Worm (Caenorhabditis elegans) whole organism, L1 larva: ENCODE data around the gene nhr-258.

Experiments
- C04F5.9 ChIP-seq: sonication (generic microtip); optimal IDR thresholded peaks from 2 replicates; lab custom pipeline; 2016; ENCODE audit warnings: missing genetic modification characterization, missing compliant biosample characterization
- C16A3.4 ChIP-seq: fragments of 150-350 bp; optimal IDR thresholded peaks from 2 replicates; lab custom pipeline; 2014; ENCODE audit warnings: missing biosample characterization, missing genetic modification characterization
- aha-1 ChIP-seq: fragments of 150-350 bp; optimal IDR thresholded peaks from 2 replicates; lab custom pipeline; 2014; ENCODE audit warnings: missing biosample characterization, missing genetic modification characterization
- ceh-63 ChIP-seq: fragments of 200-800 bp; sonication (Bioruptor generic); optimal IDR thresholded peaks from 2 replicates; lab custom pipeline; 2018; ENCODE audit warnings: mild to moderate bottlenecking, missing genetic modification characterization, missing compliant biosample characterization
- ceh-82 ChIP-seq, 3 experiments: fragments of 150-350 bp in 1 of 3; sonication (generic microtip) in 2 of 3; optimal IDR thresholded peaks; 2 replicates each; lab custom pipeline; 2014 to 2017; ENCODE audit warnings: missing biosample characterization in 3 of 3, missing genetic modification characterization in 3 of 3
- ceh-88 ChIP-seq: fragments of 200-800 bp; sonication (Bioruptor generic); IDR thresholded peaks from 2 replicates; pipeline ENCODE4 v1.3.6; 2022; ENCODE audit warnings: missing genetic modification characterization, missing compliant biosample characterization
- ces-1 ChIP-seq: fragments of 150-350 bp; optimal IDR thresholded peaks from 2 replicates; lab custom pipeline; 2014; ENCODE audit warnings: missing biosample characterization, missing genetic modification reagents, missing genetic modification characterization
- dsc-1 ChIP-seq: sonication (generic microtip); optimal IDR thresholded peaks from 2 replicates; lab custom pipeline; 2016; ENCODE audit warnings: mild to moderate bottlenecking, missing genetic modification characterization, missing compliant biosample characterization
- efl-1 ChIP-seq, 4 experiments: fragments of 150-350 bp; optimal IDR thresholded peaks in 3 of 4; peaks in 1 of 4; 1 replicate in 1 of 4; 2 replicates in 3 of 4; lab custom pipeline; 2014; ENCODE audit warnings: missing biosample characterization in 2 of 4, missing genetic modification characterization in 2 of 4, missing genetic modification reagents in 2 of 4
- efl-3 ChIP-seq: fragments of 200-800 bp; sonication (Bioruptor generic); optimal IDR thresholded peaks from 2 replicates; lab custom pipeline; 2018; ENCODE audit warnings: mild to moderate bottlenecking, missing genetic modification characterization, missing compliant biosample characterization
- egl-13 ChIP-seq: sonication (generic microtip); optimal IDR thresholded peaks from 2 replicates; lab custom pipeline; 2016; ENCODE audit warnings: missing genotype, missing genetic modification reagents, missing genetic modification characterization, missing compliant biosample characterization
- egl-27 ChIP-seq, 2 experiments: fragments of 150-350 bp in 1 of 2; sonication (generic microtip); optimal IDR thresholded peaks; 3 replicates each; lab custom pipeline; 2017 to 2018; ENCODE audit warnings: missing biosample characterization in 2 of 2, missing genetic modification characterization in 2 of 2, missing genetic modification reagents in 2 of 2
- fkh-10 ChIP-seq: sonication (generic microtip); optimal IDR thresholded peaks from 2 replicates; lab custom pipeline; 2017; ENCODE audit warnings: missing biosample characterization, missing genetic modification reagents, missing genetic modification characterization
- fkh-4 ChIP-seq: sonication (generic microtip); optimal IDR thresholded peaks from 2 replicates; lab custom pipeline; 2016; ENCODE audit warnings: missing compliant biosample characterization, missing genetic modification characterization, borderline replicate concordance
- fkh-8 ChIP-seq: sonication (generic microtip); optimal IDR thresholded peaks from 2 replicates; lab custom pipeline; 2016; ENCODE audit warnings: mild to moderate bottlenecking, missing genetic modification characterization, missing compliant biosample characterization
- fos-1 ChIP-seq: fragments of 150-350 bp; optimal IDR thresholded peaks from 2 replicates; lab custom pipeline; 2014; ENCODE audit warnings: missing biosample characterization, missing genetic modification characterization
- grh-1 ChIP-seq: fragments of 200-800 bp; sonication (Bioruptor generic); IDR thresholded peaks from 2 replicates; pipeline ENCODE4 v1.3.6; 2022; ENCODE audit warnings: missing genetic modification reagents, missing genetic modification characterization, missing compliant biosample characterization
- hlh-4 ChIP-seq: sonication (generic microtip); optimal IDR thresholded peaks from 2 replicates; lab custom pipeline; 2016; ENCODE audit warnings: mild to moderate bottlenecking, missing genetic modification characterization, missing compliant biosample characterization
- isw-1 ChIP-seq: fragments of 200-800 bp; sonication (Bioruptor generic); IDR thresholded peaks from 2 replicates; pipeline ENCODE4 v1.3.6; 2022; ENCODE audit warnings: missing genetic modification characterization, missing compliant biosample characterization
- lin-14 ChIP-seq: fragments of 200-800 bp; sonication (Bioruptor generic); optimal IDR thresholded peaks from 2 replicates; lab custom pipeline; 2018; ENCODE audit warnings: mild to moderate bottlenecking, missing genetic modification characterization, moderate library complexity, missing compliant biosample characterization
- lin-15B ChIP-seq: fragments of 150-350 bp; sonication (generic microtip); optimal IDR thresholded peaks from 3 replicates; lab custom pipeline; 2014; ENCODE audit warnings: missing biosample characterization, missing genetic modification characterization
- lin-39 ChIP-seq: fragments of 150-350 bp; optimal IDR thresholded peaks from 2 replicates; lab custom pipeline; 2014; ENCODE audit warnings: missing biosample characterization, missing genetic modification reagents, missing genetic modification characterization
- lir-3 ChIP-seq: sonication (generic microtip); optimal IDR thresholded peaks from 2 replicates; lab custom pipeline; 2016; ENCODE audit warnings: mild to moderate bottlenecking, missing genetic modification characterization, moderate library complexity, missing compliant biosample characterization; ENCODE audit not compliant: poor library complexity
- lsy-2 ChIP-seq, 2 experiments: fragments of 150-350 bp; optimal IDR thresholded peaks; 2 replicates each; lab custom pipeline; 2014; ENCODE audit warnings: missing biosample characterization in 2 of 2, missing genetic modification characterization in 2 of 2
- mdl-1 ChIP-seq, 2 experiments: fragments of 150-350 bp; optimal IDR thresholded peaks; 2 replicates each; lab custom pipeline; 2014 to 2017; ENCODE audit warnings: missing biosample characterization in 2 of 2, missing genetic modification characterization in 2 of 2, inconsistent platforms in 1 of 2
- mep-1 ChIP-seq: fragments of 150-350 bp; optimal IDR thresholded peaks from 2 replicates; lab custom pipeline; 2014; ENCODE audit warnings: missing biosample characterization, missing genetic modification characterization
- nhr-19 ChIP-seq: fragments of 200-800 bp; sonication (Bioruptor generic); conservative IDR thresholded peaks from 2 replicates; pipeline ENCODE4 v1.3.6; 2022; ENCODE audit warnings: missing genetic modification characterization, missing compliant biosample characterization
- nhr-28 ChIP-seq: fragments of 150-350 bp; optimal IDR thresholded peaks from 2 replicates; lab custom pipeline; 2014; ENCODE audit warnings: missing biosample characterization, missing genetic modification characterization
- nhr-47 ChIP-seq: sonication (generic microtip); optimal IDR thresholded peaks from 2 replicates; lab custom pipeline; 2016; ENCODE audit warnings: mild to moderate bottlenecking, missing genetic modification characterization, moderate library complexity, missing compliant biosample characterization
- nhr-71 ChIP-seq: sonication (generic microtip); optimal IDR thresholded peaks from 2 replicates; lab custom pipeline; 2016; ENCODE audit warnings: mild to moderate bottlenecking, missing genetic modification characterization, moderate library complexity, missing compliant biosample characterization
- nhr-85 ChIP-seq: sonication (generic microtip); peaks from one replicate; lab custom pipeline; 2016; ENCODE audit warnings: missing genetic modification characterization, inconsistent platforms, missing compliant biosample characterization
- pag-3 ChIP-seq: sonication (generic microtip); optimal IDR thresholded peaks from 2 replicates; lab custom pipeline; 2017; ENCODE audit warnings: missing genetic modification characterization, mild to moderate bottlenecking, missing compliant biosample characterization, antibody characterized with exemption, borderline replicate concordance; ENCODE audit not compliant: insufficient read depth
- pax-3 ChIP-seq: fragments of 200-800 bp; sonication (Bioruptor generic); optimal IDR thresholded peaks from 2 replicates; lab custom pipeline; 2018; ENCODE audit warnings: mild to moderate bottlenecking, missing genetic modification characterization, moderate library complexity, missing compliant biosample characterization
- rnt-1 ChIP-seq: sonication (generic microtip); optimal IDR thresholded peaks from 2 replicates; lab custom pipeline; 2016; ENCODE audit warnings: mild to moderate bottlenecking, missing genetic modification characterization, moderate library complexity, missing compliant biosample characterization
- skn-1 ChIP-seq: fragments of 150-350 bp; optimal IDR thresholded peaks from 2 replicates; lab custom pipeline; 2014; ENCODE audit warnings: missing biosample characterization, missing genetic modification characterization
- snpc-4 ChIP-seq: fragments of 150-350 bp; optimal IDR thresholded peaks from 2 replicates; lab custom pipeline; 2014; ENCODE audit warnings: missing biosample characterization, missing genetic modification characterization
- snu-23 ChIP-seq: sonication (generic microtip); optimal IDR thresholded peaks from 2 replicates; lab custom pipeline; 2016; ENCODE audit warnings: missing genetic modification characterization, missing compliant biosample characterization
- sptf-1 ChIP-seq: fragments of 150-350 bp; optimal IDR thresholded peaks from 2 replicates; lab custom pipeline; 2014; ENCODE audit warnings: missing biosample characterization, missing genetic modification characterization
- tbx-2 ChIP-seq: sonication (generic microtip); optimal IDR thresholded peaks from 2 replicates; lab custom pipeline; 2016; ENCODE audit warnings: missing genetic modification characterization, missing compliant biosample characterization
- tlp-1 ChIP-seq: fragments of 150-350 bp; optimal IDR thresholded peaks from 2 replicates; lab custom pipeline; 2014; ENCODE audit warnings: missing biosample characterization, missing genetic modification characterization
- unc-86 ChIP-seq: sonication (generic microtip); optimal IDR thresholded peaks from 2 replicates; lab custom pipeline; 2016; ENCODE audit warnings: missing genetic modification characterization, missing compliant biosample characterization
- unc-98 ChIP-seq: fragments of 200-800 bp; sonication (Bioruptor generic); IDR thresholded peaks from 2 replicates; pipeline ENCODE4 v1.3.6; 2022; ENCODE audit warnings: missing genetic modification characterization, missing compliant biosample characterization
- xbp-1 ChIP-seq: sonication (generic microtip); optimal IDR thresholded peaks from 2 replicates; lab custom pipeline; 2016; ENCODE audit warnings: missing genetic modification characterization, missing compliant biosample characterization
- zag-1 ChIP-seq: fragments of 150-350 bp; optimal IDR thresholded peaks from 2 replicates; lab custom pipeline; 2014; ENCODE audit warnings: missing biosample characterization, missing genetic modification characterization
- ztf-11 ChIP-seq, 2 experiments: sonication (generic microtip); optimal IDR thresholded peaks; 2 replicates each; lab custom pipeline; 2016 to 2017; ENCODE audit warnings: missing genetic modification characterization in 2 of 2, missing biosample characterization in 1 of 2, missing compliant biosample characterization in 1 of 2

nhr-258 gene

DNA sequence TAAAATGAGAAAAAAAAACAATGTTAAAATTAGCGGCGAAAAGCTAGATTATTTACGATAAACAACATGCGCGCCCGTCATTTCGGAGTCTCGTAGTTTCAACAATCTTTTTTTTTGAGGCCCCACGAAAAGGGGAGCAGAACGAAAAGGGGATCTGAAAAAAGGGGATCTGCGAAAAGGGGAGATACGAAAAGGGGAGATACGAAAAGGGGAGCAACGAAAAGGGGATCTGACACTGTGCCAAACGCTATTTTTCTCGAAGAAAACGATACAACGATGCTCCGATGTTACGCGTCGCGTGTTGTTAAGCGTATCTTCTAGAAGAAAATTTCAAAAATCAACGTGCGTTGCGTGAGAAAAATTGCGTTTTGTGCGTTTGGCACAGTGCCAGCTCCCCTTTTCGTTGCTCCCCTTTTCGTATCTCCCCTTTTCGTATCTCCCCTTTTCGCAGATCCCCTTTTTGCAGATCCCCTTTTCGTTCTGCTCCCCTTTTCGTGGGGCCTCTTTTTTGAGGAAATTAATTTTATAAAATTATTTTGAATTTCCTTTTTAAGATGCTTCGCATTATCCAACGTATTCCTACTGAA is 28.9 kb upstream of the nhr-258 start, which contains the start of gene C26B2.7 (continued):
- TF ChIP-seq grh-1 (0 out of 2 replicates have a peak, but pooled peaks have one; percentile 27), mep-1 (tag; lab: Kevin White, UChicago) (peak; percentile 22), lin-15B (tag; lab: Kevin White, UChicago) (peak; percentile 36), isw-1 (GFP tag; lab: Robert Waterston, UW) (peak; percentile 81), nhr-71 (peak; percentile 88), rnt-1 (tag; lab: Kevin White, UChicago) (peak; percentile 95), fkh-4 (tag; lab: Kevin White, UChicago) (peak; percentile 48), snu-23 (peak; percentile 82), ztf-11 (tag; optimal IDR thresholded peaks at IDR 0.05; lab: Kevin White, UChicago) (peak in 1 of 2 experiments; percentile 94), tbx-2 (tag; lab: Kevin White, UChicago) (peak; percentile 76), xbp-1 (tag; lab: Kevin White, UChicago) (peak; percentile 84), unc-98 (GFP tag; lab: Robert Waterston, UW) (peak; percentile 76), egl-13 (tag; lab: Kevin White, UChicago) (peak; percentile 86), pax-3 (peak; percentile 76), fkh-8 (peak; percentile 75), skn-1 (tag; lab: Kevin White, UChicago) (peak; percentile 34), hlh-4 (tag; lab: Kevin White, UChicago) (peak; percentile 7), mdl-1 (tag; optimal IDR thresholded peaks at IDR 0.05; lab: Kevin White, UChicago) (peak in 1 of 2 experiments; percentile 52), nhr-19 (peak; percentile 85), lin-14 (GFP tag; lab: Kevin White, UChicago) (peak; percentile 81), ceh-82 (tag; optimal IDR thresholded peaks at IDR 0.05; lab: Kevin White, UChicago) (peak; percentile 47 to 82 (median 50)), unc-86 (tag; lab: Kevin White, UChicago) (peak; percentile 84), dsc-1 (tag; lab: Kevin White, UChicago) (peak; percentile 83), C04F5.9 (tag; lab: Kevin White, UChicago) (peak; percentile 54), lsy-2 (tag; optimal IDR thresholded peaks at IDR 0.05; lab: Kevin White, UChicago) (peak; percentile 69 to 80), nhr-85 (peak; percentile 67), ceh-88 (GFP tag; lab: Robert Waterston, UW) (peak; percentile 86)

DNA sequence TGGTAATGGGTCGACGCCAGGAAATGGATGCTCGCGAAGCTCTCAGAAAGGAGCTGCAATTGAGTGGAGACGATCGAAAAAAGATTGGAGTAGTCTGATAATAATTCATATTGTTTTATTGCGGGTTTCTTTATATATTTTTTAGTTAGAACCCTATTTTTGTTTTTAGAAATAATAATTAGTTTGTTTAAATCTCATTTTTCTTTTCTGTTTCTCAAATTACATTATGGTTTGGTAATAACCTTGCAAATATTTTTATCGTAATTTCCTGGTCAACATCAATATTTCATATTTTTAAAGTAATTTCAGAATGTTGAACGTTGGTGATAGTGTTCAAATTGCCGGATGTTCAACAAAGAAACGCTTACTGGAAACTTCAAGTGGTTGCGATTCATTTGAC is 28.0 kb upstream of the nhr-258 start, which contains the start of gene elpc-4:
TSS of gene elpc-4 (plus strand) at position 301 of the 400 bp plus-strand sequence.
- TF ChIP-seq tlp-1 (no peak), xbp-1 (tag; lab: Kevin White, UChicago) (no peak), lin-39 (tag; lab: Kevin White, UChicago) (no peak), sptf-1 (tag; lab: Kevin White, UChicago) (no peak), C16A3.4 (no peak), ces-1 (no peak), nhr-71 (no peak), mdl-1 (tag; optimal IDR thresholded peaks at IDR 0.05; lab: Kevin White, UChicago) (no peak), efl-3 (GFP tag; lab: Kevin White, UChicago) (no peak), ceh-63 (no peak), dsc-1 (tag; lab: Kevin White, UChicago) (no peak), mep-1 (tag; lab: Kevin White, UChicago) (no peak), nhr-47 (no peak), aha-1 (tag; lab: Kevin White, UChicago) (no peak)

DNA sequence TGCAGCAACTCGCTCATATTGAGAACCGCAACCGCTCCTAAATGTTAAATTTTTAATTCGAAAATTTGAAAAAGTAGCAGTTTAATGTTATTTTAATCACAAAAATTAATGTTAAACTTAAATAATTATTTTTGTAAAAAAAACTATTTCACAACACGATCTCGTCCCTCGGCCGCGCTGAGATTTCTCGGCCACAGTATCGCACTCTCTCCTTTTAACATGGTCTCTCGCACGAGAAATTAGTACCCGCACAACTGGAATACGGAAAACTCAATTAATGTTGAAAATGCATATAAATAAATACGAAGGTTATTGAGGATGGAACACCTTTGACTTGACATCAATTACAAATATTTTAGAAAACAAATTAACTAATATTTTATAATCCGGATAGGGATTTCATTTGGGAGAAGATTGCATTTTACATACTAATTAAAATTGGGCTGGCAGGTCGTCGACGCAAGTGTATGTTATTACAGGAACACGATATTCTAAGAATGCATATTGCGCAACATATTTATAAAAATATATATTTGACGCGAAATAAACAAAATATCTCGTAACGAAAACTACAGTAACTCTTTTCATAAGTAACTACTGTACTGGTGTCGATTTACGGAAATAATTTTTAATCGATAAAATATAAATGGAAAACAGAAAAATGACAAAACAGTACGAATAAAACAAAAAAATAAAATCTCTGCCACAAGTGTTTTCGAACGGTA is 24.8 kb upstream of the nhr-258 start, which contains the start of gene dnc-4:
TSS of gene dnc-4 (minus strand) at position 37 of the 725 bp plus-strand sequence.
- TF ChIP-seq lin-39 (tag; lab: Kevin White, UChicago): no peak
- no peak for TF ChIP-seq nhr-85
- no peak for TF ChIP-seq unc-98 (GFP tag; lab: Robert Waterston, UW)
- TF ChIP-seq tbx-2 (tag; lab: Kevin White, UChicago): peak; percentile 0
- no peak for TF ChIP-seq egl-27 (tag; optimal IDR thresholded peaks at IDR 0.05; lab: Kevin White, UChicago)
- peak; percentile 52 for TF ChIP-seq lin-14 (GFP tag; lab: Kevin White, UChicago)
- no peak for TF ChIP-seq nhr-28 (tag; lab: Kevin White, UChicago)
- no peak for TF ChIP-seq efl-3 (GFP tag; lab: Kevin White, UChicago)
- peak; percentile 71 for TF ChIP-seq lir-3 (tag; lab: Kevin White, UChicago)
- TF ChIP-seq snpc-4 (tag; lab: Kevin White, UChicago): no peak
- TF ChIP-seq skn-1 (tag; lab: Kevin White, UChicago): peak; percentile 29
- no peak for TF ChIP-seq fkh-10
- TF ChIP-seq zag-1 (tag; lab: Kevin White, UChicago): no peak
- peak; percentile 73 for TF ChIP-seq rnt-1 (tag; lab: Kevin White, UChicago)
- peak in 1 of 3 experiments; percentile 39 for TF ChIP-seq ceh-82 (tag; optimal IDR thresholded peaks at IDR 0.05; lab: Kevin White, UChicago)
- no peak for TF ChIP-seq fos-1 (tag; lab: Kevin White, UChicago)
- peak; percentile 33 for TF ChIP-seq nhr-71
- peak; percentile 20 for TF ChIP-seq snu-23
- TF ChIP-seq efl-1 (optimal IDR thresholded peaks at IDR 0.05; lab: Kevin White, UChicago): peak; percentile 8 to 36
- TF ChIP-seq efl-1 (GFP tag; optimal IDR thresholded peaks at IDR 0.05 in 1 of 2; lab: Kevin White, UChicago): peak in 1 of 2 experiments; percentile 36
- TF ChIP-seq pag-3 (tag; lab: Kevin White, UChicago): no peak
